Worm (Caenorhabditis elegans): ENCODE measurements around the gene gly-3.
A peak's percentile ranks its signal among the peaks of the same experiment; 100 is the strongest.

The gly-3 gene

DNA sequence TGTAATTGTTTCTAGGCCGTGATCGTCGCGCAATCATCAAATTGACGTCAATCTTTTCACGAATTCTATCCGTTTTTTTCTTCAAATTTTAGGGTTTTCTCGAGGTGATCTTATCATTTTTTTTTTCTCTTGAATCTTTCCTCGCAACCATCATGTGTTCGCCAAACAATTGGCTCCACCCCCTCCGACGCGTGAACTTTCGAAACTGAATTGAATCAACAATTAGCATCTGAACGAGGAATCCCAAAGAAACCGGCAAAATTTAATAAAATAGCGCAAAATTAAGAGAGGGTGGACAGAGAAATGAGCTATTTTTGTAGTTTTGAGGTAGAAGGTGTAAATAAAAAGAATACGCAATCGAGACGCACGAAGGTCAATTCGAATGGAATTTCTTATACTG is 44.8 kb downstream of the gly-3 start:
- peak; percentile 14 for TF ChIP-seq vab-15 (tag; optimal IDR thresholded peaks at IDR 0.05)
- peak; percentile 63 for TF ChIP-seq blmp-1 (tag; optimal IDR thresholded peaks at IDR 0.05)
- peak; percentile 36 for TF ChIP-seq nhr-71 (tag; optimal IDR thresholded peaks at IDR 0.05)
- no peak for TF ChIP-seq unc-86 (tag; optimal IDR thresholded peaks at IDR 0.05)
- TF ChIP-seq fkh-4 (tag; optimal IDR thresholded peaks at IDR 0.05; ENCODE audit: borderline replicate concordance), result no peak
- TF ChIP-seq snu-23 (GFP tag; optimal IDR thresholded peaks at IDR 0.05), result peak; percentile 8
- peak in 1 of 6 experiments; percentile 73 for TF ChIP-seq elt-3 (tag; optimal IDR thresholded peaks at IDR 0.05)
- TF ChIP-seq mdl-1 (tag; optimal IDR thresholded peaks at IDR 0.05), result no peak
- no peak for TF ChIP-seq C16A3.4 (tag; optimal IDR thresholded peaks at IDR 0.05)
- peak in 1 of 2 experiments; percentile 16 for TF ChIP-seq lsy-2 (tag; optimal IDR thresholded peaks at IDR 0.05)
- TF ChIP-seq nhr-84 (tag; optimal IDR thresholded peaks at IDR 0.05), result no peak
- no peak for TF ChIP-seq elt-2 (tag; optimal IDR thresholded peaks at IDR 0.05)
- peak; percentile 39 for TF ChIP-seq nhr-20 (tag; optimal IDR thresholded peaks at IDR 0.05)
- no peak for TF ChIP-seq nhr-90 (tag; optimal IDR thresholded peaks at IDR 0.05; ENCODE audit: poor library complexity)
- peak; percentile 64 for TF ChIP-seq lin-14 (GFP tag; optimal IDR thresholded peaks at IDR 0.05)
- TF ChIP-seq tlp-1 (tag; optimal IDR thresholded peaks at IDR 0.05), result no peak
- TF ChIP-seq mep-1 (tag; optimal IDR thresholded peaks at IDR 0.05), result peak; percentile 53
- no peak for TF ChIP-seq lin-35 (GFP tag; optimal IDR thresholded peaks at IDR 0.05)
- peak; percentile 86 for TF ChIP-seq nhr-85 (tag)

ce11 chrIII:7866189-7866588 is 51.4 kb downstream of the gly-3 start, which contains the start of gene cup-4:
cup-4 (plus strand) TSS chrIII:7866489.
- TF ChIP-seq ztf-4 (tag; optimal IDR thresholded peaks at IDR 0.05) (no peak), grh-1 (GFP tag; IDR thresholded peaks at IDR 0.05) (no peak), C16A3.4 (tag; optimal IDR thresholded peaks at IDR 0.05) (no peak), ceh-63 (GFP tag; optimal IDR thresholded peaks at IDR 0.05) (no peak), nhr-85 (tag) (no peak), lin-39 (tag; optimal IDR thresholded peaks at IDR 0.05) (no peak)

ce11 chrIII:7865238-7865761 is 52.3 kb downstream of the gly-3 start, which contains the start of gene slc-17.3:
slc-17.3 (minus strand) TSS chrIII:7865288.
- TF ChIP-seq unc-30 (tag; optimal IDR thresholded peaks at IDR 0.05), result no peak
- no peak for TF ChIP-seq nhr-84 (tag; optimal IDR thresholded peaks at IDR 0.05)
- TF ChIP-seq unc-86 (tag; optimal IDR thresholded peaks at IDR 0.05), result no peak
- TF ChIP-seq vab-15 (tag; optimal IDR thresholded peaks at IDR 0.05), result no peak
- TF ChIP-seq swsn-7 (tag; optimal IDR thresholded peaks at IDR 0.05), result no peak
- TF ChIP-seq lir-3 (tag; optimal IDR thresholded peaks at IDR 0.05; ENCODE audit: poor library complexity), result no peak
- TF ChIP-seq fkh-10 (GFP tag; optimal IDR thresholded peaks at IDR 0.05), result no peak
- TF ChIP-seq elt-3 (tag; optimal IDR thresholded peaks at IDR 0.05), result no peak
- TF ChIP-seq aly-2 (tag; optimal IDR thresholded peaks at IDR 0.05), result no peak
- no peak for TF ChIP-seq pag-3 (tag; optimal IDR thresholded peaks at IDR 0.05; ENCODE audit: borderline replicate concordance, insufficient read depth)
- TF ChIP-seq C04F5.9 (tag; optimal IDR thresholded peaks at IDR 0.05), result no peak
- TF ChIP-seq nhr-76 (tag; optimal IDR thresholded peaks at IDR 0.05), result no peak
- no peak for TF ChIP-seq unc-130 (tag; optimal IDR thresholded peaks at IDR 0.05)
- TF ChIP-seq snu-23 (GFP tag; optimal IDR thresholded peaks at IDR 0.05), result no peak
- no peak for TF ChIP-seq tbx-2 (tag; optimal IDR thresholded peaks at IDR 0.05)
- TF ChIP-seq ets-5 (GFP tag; IDR thresholded peaks at IDR 0.05), result no peak
- TF ChIP-seq fkh-8 (tag; optimal IDR thresholded peaks at IDR 0.05), result no peak
- no peak for TF ChIP-seq zag-1 (tag; optimal IDR thresholded peaks at IDR 0.05)
- no peak for TF ChIP-seq pax-3 (tag; optimal IDR thresholded peaks at IDR 0.05)
- no peak for TF ChIP-seq sup-37 (GFP tag; optimal IDR thresholded peaks at IDR 0.05)
